Worm (Caenorhabditis elegans): ENCODE measurements around the gene W04E12.2.

The W04E12.2 gene

ce11 chrV:19759282-19759681 is 18.3 kb upstream of the W04E12.2 start:
- TF ChIP-seq fkh-6 (tag; optimal IDR thresholded peaks at IDR 0.05): no peak
- no peak for TF ChIP-seq hlh-8 (tag; optimal IDR thresholded peaks at IDR 0.05)
- no peak for TF ChIP-seq T23F11.4 (GFP tag; optimal IDR thresholded peaks at IDR 0.05)
- no peak for TF ChIP-seq ceh-30 (tag; optimal IDR thresholded peaks at IDR 0.05)
- TF ChIP-seq ceh-9 (tag; optimal IDR thresholded peaks at IDR 0.05): no peak
- TF ChIP-seq unc-3 (GFP tag; conservative IDR thresholded peaks at IDR 0.05): no peak
- TF ChIP-seq unc-3 (tag; optimal IDR thresholded peaks at IDR 0.05): no peak
- TF ChIP-seq lim-6 (tag; optimal IDR thresholded peaks at IDR 0.05): no peak
- no peak for TF ChIP-seq sox-2 (GFP tag; IDR thresholded peaks at IDR 0.05)
- no peak for TF ChIP-seq pha-2 (tag; optimal IDR thresholded peaks at IDR 0.05)
- TF ChIP-seq sox-4 (tag; optimal IDR thresholded peaks at IDR 0.05): no peak
- TF ChIP-seq npax-4 (tag; optimal IDR thresholded peaks at IDR 0.05): no peak
- TF ChIP-seq madf-2 (tag; optimal IDR thresholded peaks at IDR 0.05): no peak
- TF ChIP-seq K02D7.2 (tag; optimal IDR thresholded peaks at IDR 0.05): no peak
- TF ChIP-seq tbx-2 (tag; optimal IDR thresholded peaks at IDR 0.05): no peak
- TF ChIP-seq gmeb-2 (tag; optimal IDR thresholded peaks at IDR 0.05): no peak
- TF ChIP-seq ceh-2 (tag; optimal IDR thresholded peaks at IDR 0.05): no peak
- no peak for TF ChIP-seq fkh-10 (GFP tag; optimal IDR thresholded peaks at IDR 0.05)

DNA sequence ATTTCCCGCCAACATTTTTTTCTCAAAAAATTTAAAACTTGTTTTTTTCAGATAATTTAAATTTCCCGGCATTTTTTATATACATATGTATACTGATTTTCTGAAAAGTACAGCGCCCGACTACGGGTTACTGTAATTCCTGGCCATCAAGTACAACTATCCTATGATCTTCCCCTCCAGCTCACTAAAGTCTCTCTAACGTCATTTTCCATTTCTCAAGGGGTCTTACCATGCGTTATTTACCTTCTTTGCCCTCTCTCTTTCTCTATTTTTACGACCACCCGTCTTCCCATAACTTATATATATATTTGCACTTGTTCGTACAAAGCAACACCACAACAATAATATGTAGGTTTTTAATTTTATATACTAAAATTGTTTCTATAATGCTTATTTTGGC is 15.3 kb upstream of the W04E12.2 start, which contains the start of gene W04E12.9:
Gene W04E12.9 (plus strand): TSS at position 301 of the 400 bp plus-strand sequence.
- no peak for TF ChIP-seq hlh-15 (tag; optimal IDR thresholded peaks at IDR 0.05)
- TF ChIP-seq ceh-18 (tag; optimal IDR thresholded peaks at IDR 0.05): no peak
- TF ChIP-seq nhr-11 (tag; optimal IDR thresholded peaks at IDR 0.05): no peak
- TF ChIP-seq pros-1 (tag; optimal IDR thresholded peaks at IDR 0.05): no peak
- TF ChIP-seq odd-2 (tag; optimal IDR thresholded peaks at IDR 0.05): no peak
- no peak for TF ChIP-seq sox-2 (GFP tag; IDR thresholded peaks at IDR 0.05)
- TF ChIP-seq gmeb-2 (tag; optimal IDR thresholded peaks at IDR 0.05): no peak
- TF ChIP-seq ceh-24 (tag; optimal IDR thresholded peaks at IDR 0.05): no peak
- TF ChIP-seq ets-4 (tag; optimal IDR thresholded peaks at IDR 0.05): no peak
- TF ChIP-seq ceh-22 (tag; optimal IDR thresholded peaks at IDR 0.05): no peak
- no peak for TF ChIP-seq ref-2 (tag; optimal IDR thresholded peaks at IDR 0.05)

- TF ChIP-seq elt-2 (tag; optimal IDR thresholded peaks at IDR 0.05) (no peak), eyg-1 (tag; optimal IDR thresholded peaks at IDR 0.05) (no peak), pag-3 (tag; optimal IDR thresholded peaks at IDR 0.05; ENCODE audit: borderline replicate concordance) (no peak), tbx-7 (tag; optimal IDR thresholded peaks at IDR 0.05) (no peak), unc-86 (tag; optimal IDR thresholded peaks at IDR 0.05) (no peak), ceh-14 (tag; optimal IDR thresholded peaks at IDR 0.05) (no peak), ama-1 (optimal IDR thresholded peaks at IDR 0.05) (no peak), hlh-6 (tag; optimal IDR thresholded peaks at IDR 0.05) (no peak), unc-42 (tag; optimal IDR thresholded peaks at IDR 0.05) (no peak), ceh-2 (tag; optimal IDR thresholded peaks at IDR 0.05) (no peak), C38D4.7 (GFP tag; optimal IDR thresholded peaks at IDR 0.05) (no peak), sox-4 (tag; optimal IDR thresholded peaks at IDR 0.05) (no peak)
These were observed 14.3 kb upstream of the W04E12.2 start, which contains the start of gene clec-50 for ce11 chrV:19755260-19755659. TSS of gene clec-50 (minus strand) at chrV:19755368.

- TF ChIP-seq nhr-232 (tag; optimal IDR thresholded peaks at IDR 0.05) (no peak), mec-3 (tag; optimal IDR thresholded peaks at IDR 0.05; ENCODE audit: borderline replicate concordance) (no peak), unc-86 (tag; optimal IDR thresholded peaks at IDR 0.05) (no peak), unc-3 (GFP tag; conservative IDR thresholded peaks at IDR 0.05) (no peak), unc-3 (tag; optimal IDR thresholded peaks at IDR 0.05) (no peak), nfya-1 (tag; optimal IDR thresholded peaks at IDR 0.05) (no peak), hlh-30 (tag; optimal IDR thresholded peaks at IDR 0.05; ENCODE audit: insufficient read depth) (no peak), dmd-4 (tag; optimal IDR thresholded peaks at IDR 0.05; ENCODE audit: borderline replicate concordance) (no peak), ceh-48 (tag; optimal IDR thresholded peaks at IDR 0.05) (no peak), hlh-6 (tag; optimal IDR thresholded peaks at IDR 0.05) (no peak), ceh-30 (tag; optimal IDR thresholded peaks at IDR 0.05) (no peak), eyg-1 (tag; optimal IDR thresholded peaks at IDR 0.05) (no peak), madf-2 (tag; optimal IDR thresholded peaks at IDR 0.05) (no peak), ztf-16 (tag; optimal IDR thresholded peaks at IDR 0.05) (no peak), elt-4 (tag; optimal IDR thresholded peaks at IDR 0.05) (no peak), unc-55 (GFP tag; optimal IDR thresholded peaks at IDR 0.05) (no peak), sdc-2 (tag; optimal IDR thresholded peaks at IDR 0.05) (no peak), npax-4 (tag; optimal IDR thresholded peaks at IDR 0.05) (no peak), ceh-18 (tag; optimal IDR thresholded peaks at IDR 0.05) (no peak), T23F11.4 (GFP tag; optimal IDR thresholded peaks at IDR 0.05) (no peak)
These were observed 13.4 kb upstream of the W04E12.2 start for ce11 chrV:19754331-19754730.
